Fruit fly (Drosophila melanogaster) whole organism, embryonic: ENCODE data around the gene Oatp33Eb.

Experiments
- Aef1 ChIP-seq: fragments of 200-800 bp; sonication (Bioruptor generic); IDR thresholded peaks from 3 replicates; pipeline ENCODE4 v1.3.6; 2022; ENCODE audit warnings: missing biosample characterization, missing genetic modification characterization
- Blimp-1 ChIP-seq: fragments of 200-800 bp; sonication (Bioruptor generic); optimal IDR thresholded peaks from 3 replicates; lab custom pipeline; 2018; ENCODE audit warnings: missing biosample characterization, missing genetic modification characterization, mild to moderate bottlenecking, moderate library complexity, missing genetic modification reagents
- CG10267 ChIP-seq: fragments of 200-800 bp; sonication (Bioruptor generic); optimal IDR thresholded peaks from 2 replicates; lab custom pipeline; 2018; ENCODE audit warnings: missing biosample characterization, mild to moderate bottlenecking, missing genetic modification characterization, moderate library complexity
- CG10979 ChIP-seq: fragments of 200-800 bp; sonication (Bioruptor generic); optimal IDR thresholded peaks from 2 replicates; lab custom pipeline; 2018; ENCODE audit warnings: missing biosample characterization, mild to moderate bottlenecking, missing genetic modification characterization, moderate library complexity
- CG11456 ChIP-seq: fragments of 200-800 bp; sonication (Bioruptor generic); IDR thresholded peaks from 3 replicates; pipeline ENCODE4 v1.3.6; 2022; ENCODE audit warnings: missing biosample characterization, missing genetic modification characterization
- CG11504 ChIP-seq: fragments of 200-800 bp; sonication (Bioruptor generic); optimal IDR thresholded peaks from 3 replicates; lab custom pipeline; 2019; ENCODE audit warnings: missing biosample characterization, mild to moderate bottlenecking, missing genetic modification characterization, moderate library complexity
- CG12942 ChIP-seq: fragments of 200-800 bp; sonication (Bioruptor generic); optimal IDR thresholded peaks from 3 replicates; lab custom pipeline; 2016; ENCODE audit warnings: missing biosample characterization, missing genetic modification characterization
- CG14965 ChIP-seq: fragments of 200-800 bp; sonication (Bioruptor generic); optimal IDR thresholded peaks from 2 replicates; lab custom pipeline; 2016; ENCODE audit warnings: missing biosample characterization, missing genetic modification characterization, borderline replicate concordance
- CG15011 ChIP-seq: fragments of 200-800 bp; sonication (Bioruptor generic); optimal IDR thresholded peaks from 3 replicates; lab custom pipeline; 2018; ENCODE audit warnings: missing biosample characterization, mild to moderate bottlenecking, missing genetic modification characterization
- CG15514 ChIP-seq: fragments of 200-800 bp; sonication (Bioruptor generic); optimal IDR thresholded peaks from 3 replicates; lab custom pipeline; 2017; ENCODE audit warnings: missing biosample characterization, missing genetic modification characterization, mild to moderate bottlenecking, moderate library complexity, missing genetic modification reagents
- CG17359 ChIP-seq: fragments of 200-800 bp; sonication (Bioruptor generic); optimal IDR thresholded peaks from 3 replicates; lab custom pipeline; 2018; ENCODE audit warnings: missing biosample characterization, mild to moderate bottlenecking, missing genetic modification characterization, moderate library complexity
- CG17361 ChIP-seq: fragments of 200-800 bp; sonication (Bioruptor generic); IDR thresholded peaks from 3 replicates; pipeline ENCODE4 v1.3.6; 2022; ENCODE audit warnings: missing biosample characterization, missing genetic modification characterization
- CG17829 ChIP-seq: fragments of 200-800 bp; optimal IDR thresholded peaks from 2 replicates; lab custom pipeline; 2019; ENCODE audit warnings: missing biosample characterization, mild to moderate bottlenecking, missing genetic modification characterization, moderate library complexity
- CG18262 ChIP-seq: fragments of 200-800 bp; optimal IDR thresholded peaks from 3 replicates; lab custom pipeline; 2019; ENCODE audit warnings: missing biosample characterization, mild to moderate bottlenecking, missing genetic modification characterization, moderate library complexity
- CG2712 ChIP-seq: fragments of 200-800 bp; optimal IDR thresholded peaks from 3 replicates; lab custom pipeline; 2019; ENCODE audit warnings: missing biosample characterization, mild to moderate bottlenecking, missing genetic modification characterization, moderate library complexity
- CG6689 ChIP-seq: fragments of 200-800 bp; sonication (Bioruptor generic); IDR thresholded peaks from 2 replicates; pipeline ENCODE4 v1.3.6; 2022; ENCODE audit warnings: missing biosample characterization, missing genetic modification characterization
- CG6813 ChIP-seq: fragments of 200-800 bp; sonication (Bioruptor generic); optimal IDR thresholded peaks from 2 replicates; lab custom pipeline; 2017; ENCODE audit warnings: missing biosample characterization, missing genetic modification characterization, mild to moderate bottlenecking, moderate library complexity, missing genetic modification reagents
- CG7839 ChIP-seq: fragments of 200-800 bp; sonication (Bioruptor generic); optimal IDR thresholded peaks from 3 replicates; lab custom pipeline; 2018; ENCODE audit warnings: missing biosample characterization, mild to moderate bottlenecking, missing genetic modification characterization, moderate library complexity
- CG7928 ChIP-seq: fragments of 200-800 bp; sonication (Bioruptor generic); optimal IDR thresholded peaks from 2 replicates; lab custom pipeline; 2017; ENCODE audit warnings: missing biosample characterization, mild to moderate bottlenecking, missing genetic modification characterization
- D19A ChIP-seq: fragments of 200-800 bp; optimal IDR thresholded peaks from 3 replicates; lab custom pipeline; 2019; ENCODE audit warnings: missing biosample characterization, mild to moderate bottlenecking, missing genetic modification characterization, moderate library complexity
- Eip74EF ChIP-seq, 2 experiments: fragments of 200-800 bp in 1 of 2; fragments of >200 bp in 1 of 2; sonication (Bioruptor generic) in 1 of 2; optimal IDR thresholded peaks; 2 replicates each; lab custom pipeline; 2017 to 2019; ENCODE audit warnings: missing biosample characterization in 2 of 2, missing genetic modification characterization in 2 of 2, mild to moderate bottlenecking in 1 of 2, moderate library complexity in 1 of 2
- Hmx ChIP-seq: fragments of 200-800 bp; sonication (Bioruptor generic); optimal IDR thresholded peaks from 2 replicates; lab custom pipeline; 2016; ENCODE audit warnings: missing biosample characterization, missing genetic modification characterization
- Hr51 ChIP-seq, 2 experiments: fragments of 200-800 bp; sonication (Bioruptor generic); optimal IDR thresholded peaks; 2 replicates in 1 of 2; 3 replicates in 1 of 2; lab custom pipeline; 2016 to 2018; ENCODE audit warnings: missing biosample characterization in 2 of 2, missing genetic modification characterization in 2 of 2, mild to moderate bottlenecking in 1 of 2, moderate library complexity in 1 of 2
- Hr78 ChIP-seq, 2 experiments: fragments of 200-800 bp in 1 of 2; fragments of >200 bp in 1 of 2; sonication (Bioruptor generic) in 1 of 2; optimal IDR thresholded peaks; 2 replicates each; lab custom pipeline; 2017 to 2019; ENCODE audit warnings: missing biosample characterization in 2 of 2, missing genetic modification characterization in 2 of 2, mild to moderate bottlenecking in 1 of 2, moderate library complexity in 1 of 2
- Oli ChIP-seq: fragments of 200-800 bp; sonication (Bioruptor generic); optimal IDR thresholded peaks from 2 replicates; lab custom pipeline; 2018; ENCODE audit warnings: missing biosample characterization, mild to moderate bottlenecking, missing genetic modification characterization, moderate library complexity
- Optix ChIP-seq: fragments of 200-800 bp; sonication (Bioruptor generic); IDR thresholded peaks from 3 replicates; pipeline ENCODE4 v1.3.6; 2022; ENCODE audit warnings: missing biosample characterization, missing genetic modification characterization
- Sox100B ChIP-seq: fragments of 200-800 bp; sonication (Bioruptor generic); optimal IDR thresholded peaks from 3 replicates; lab custom pipeline; 2018; ENCODE audit warnings: missing biosample characterization, mild to moderate bottlenecking, missing genetic modification characterization
- Sox102F ChIP-seq: fragments of 200-800 bp; sonication (Bioruptor generic); optimal IDR thresholded peaks from 2 replicates; lab custom pipeline; 2018; ENCODE audit warnings: missing biosample characterization, mild to moderate bottlenecking, missing genetic modification characterization, moderate library complexity
- bsh ChIP-seq, 2 experiments: fragments of 200-800 bp; sonication (Bioruptor generic); optimal IDR thresholded peaks; 2 replicates each; lab custom pipeline; 2017 to 2018; ENCODE audit warnings: mild to moderate bottlenecking in 2 of 2, missing biosample characterization in 2 of 2, missing genetic modification characterization in 2 of 2, moderate library complexity in 1 of 2
- cwo ChIP-seq: fragments of 200-800 bp; sonication (Bioruptor generic); optimal IDR thresholded peaks from 3 replicates; lab custom pipeline; 2017; ENCODE audit warnings: missing biosample characterization, missing genetic modification characterization, mild to moderate bottlenecking, moderate library complexity, missing genetic modification reagents
- gcm ChIP-seq: fragments of 200-800 bp; sonication (Bioruptor generic); optimal IDR thresholded peaks from 2 replicates; lab custom pipeline; 2019; ENCODE audit warnings: missing biosample characterization, mild to moderate bottlenecking, missing genetic modification characterization, moderate library complexity
- gem ChIP-seq: fragments of 200-800 bp; sonication (Bioruptor generic); optimal IDR thresholded peaks from 2 replicates; lab custom pipeline; 2019; ENCODE audit warnings: missing biosample characterization, mild to moderate bottlenecking, missing genetic modification characterization, moderate library complexity
- h ChIP-seq: fragments of >200 bp; optimal IDR thresholded peaks from 2 replicates; lab custom pipeline; 2017
- hbn ChIP-seq: fragments of 200-800 bp; sonication (Bioruptor generic); IDR thresholded peaks from 2 replicates; pipeline ENCODE4 v1.3.6; 2022; ENCODE audit warnings: missing biosample characterization, missing genetic modification characterization; ENCODE audit not compliant: partially characterized antibody
- hkb ChIP-seq, 2 experiments: fragments of 200-800 bp in 1 of 2; fragments of >200 bp in 1 of 2; sonication (Bioruptor generic) in 1 of 2; IDR thresholded peaks in 1 of 2; optimal IDR thresholded peaks in 1 of 2; 2 replicates each; pipeline versions ENCODE4 v1.3.6 to Lab custom; 2017 to 2022; ENCODE audit warnings: missing biosample characterization in 1 of 2, missing genetic modification characterization in 1 of 2
- kay ChIP-seq: fragments of 200-800 bp; sonication (Bioruptor generic); optimal IDR thresholded peaks from 2 replicates; lab custom pipeline; 2016; ENCODE audit warnings: missing biosample characterization, missing genetic modification characterization
- lbe ChIP-seq: fragments of 200-800 bp; sonication (Bioruptor generic); optimal IDR thresholded peaks from 2 replicates; lab custom pipeline; 2016; ENCODE audit warnings: missing biosample characterization, mild to moderate bottlenecking, missing genetic modification characterization
- pan ChIP-seq, 4 experiments: fragments of >200 bp in 3 of 4; fragments of 200-800 bp in 1 of 4; sonication (Bioruptor generic) in 1 of 4; optimal IDR thresholded peaks in 3 of 4; IDR thresholded peaks in 1 of 4; 2 replicates each; pipeline versions ENCODE4 v1.3.6 to Lab custom; 2017 to 2022; ENCODE audit warnings: missing biosample characterization in 2 of 4, missing genetic modification characterization in 2 of 4, mixed read lengths in 1 of 4
- phol ChIP-seq: fragments of 200-800 bp; sonication (Bioruptor generic); optimal IDR thresholded peaks from 3 replicates; lab custom pipeline; 2018; ENCODE audit warnings: missing biosample characterization, mild to moderate bottlenecking, missing genetic modification characterization, moderate library complexity
- pros ChIP-seq: fragments of 200-800 bp; sonication (Bioruptor generic); optimal IDR thresholded peaks from 3 replicates; lab custom pipeline; 2019; ENCODE audit warnings: missing biosample characterization, mild to moderate bottlenecking, missing genetic modification characterization, moderate library complexity
- pzg ChIP-seq: fragments of 200-800 bp; sonication (Bioruptor generic); optimal IDR thresholded peaks from 3 replicates; lab custom pipeline; 2018; ENCODE audit warnings: missing biosample characterization, mild to moderate bottlenecking, missing genetic modification characterization, moderate library complexity
- shn ChIP-seq: fragments of 200-800 bp; sonication (Bioruptor generic); optimal IDR thresholded peaks from 3 replicates; lab custom pipeline; 2016; ENCODE audit warnings: missing biosample characterization, missing genetic modification characterization
- trem ChIP-seq: fragments of 200-800 bp; optimal IDR thresholded peaks from 3 replicates; lab custom pipeline; 2019; ENCODE audit warnings: missing biosample characterization, mild to moderate bottlenecking, missing genetic modification characterization, moderate library complexity
- ttk ChIP-seq: fragments of 200-800 bp; sonication (Bioruptor generic); IDR thresholded peaks from 2 replicates; pipeline ENCODE4 v2.1.2; 2022; ENCODE audit warnings: missing biosample characterization, missing genetic modification characterization
- twi ChIP-seq: fragments of 200-800 bp; optimal IDR thresholded peaks from 2 replicates; lab custom pipeline; 2019; ENCODE audit warnings: missing biosample characterization, mild to moderate bottlenecking, missing genetic modification characterization, moderate library complexity
- unpg ChIP-seq: fragments of 200-800 bp; sonication (Bioruptor generic); optimal IDR thresholded peaks from 3 replicates; lab custom pipeline; 2018; ENCODE audit warnings: missing biosample characterization, mild to moderate bottlenecking, missing genetic modification characterization, moderate library complexity

The Oatp33Eb gene

dm6 chr2L:12485897-12486615 lies 37.8 kb downstream of the Oatp33Eb start:
- TF ChIP-seq Optix (GFP tag; lab: Robert Waterston, UW), result 0 out of 3 replicates have a peak, but pooled peaks have one; percentile 35
- no peak for TF ChIP-seq CG6689 (GFP tag; lab: Robert Waterston, UW)
- no peak for TF ChIP-seq h (lab: Kevin White, UChicago)
- no peak for TF ChIP-seq CG14965 (GFP tag; lab: Kevin White, UChicago)
- peak; percentile 44 for TF ChIP-seq CG18262 (tag; lab: Kevin White, UChicago)
- TF ChIP-seq CG17361 (GFP tag; lab: Robert Waterston, UW), result peak; percentile 30; the same call in 1 of the 3 replicates
- TF ChIP-seq Eip74EF (GFP tag; optimal IDR thresholded peaks at IDR 0.05; lab: Kevin White, UChicago), result peak in 1 of 2 experiments; percentile 18
- no peak for TF ChIP-seq CG15514 (GFP tag; lab: Kevin White, UChicago)
- TF ChIP-seq gem (tag; lab: Kevin White, UChicago), result peak; percentile 39
- peak; percentile 15 for TF ChIP-seq CG17359 (tag; lab: Kevin White, UChicago)
- peak; percentile 1 for TF ChIP-seq CG10979 (tag; lab: Kevin White, UChicago)
- TF ChIP-seq CG7839 (tag; lab: Kevin White, UChicago), result peak; percentile 16
- peak in 1 of 2 experiments; percentile 43 for TF ChIP-seq Hr51 (GFP tag; optimal IDR thresholded peaks at IDR 0.05; lab: Kevin White, UChicago)
- peak in 1 of 2 experiments; percentile 10 for TF ChIP-seq bsh (GFP tag; optimal IDR thresholded peaks at IDR 0.05; lab: Kevin White, UChicago)
- TF ChIP-seq CG11456 (GFP tag; lab: Robert Waterston, UW), result no peak
- TF ChIP-seq gcm (GFP tag; lab: Kevin White, UChicago), result no peak
- TF ChIP-seq unpg (GFP tag; lab: Kevin White, UChicago), result peak; percentile 3
- no peak for TF ChIP-seq twi (tag; lab: Kevin White, UChicago)
- no peak for TF ChIP-seq cwo (GFP tag; lab: Kevin White, UChicago)
- no peak for TF ChIP-seq CG17829 (tag; lab: Kevin White, UChicago)
- TF ChIP-seq CG12942 (GFP tag; lab: Kevin White, UChicago), result no peak
- TF ChIP-seq Sox102F (GFP tag; lab: Kevin White, UChicago), result peak; percentile 43
- TF ChIP-seq Blimp-1 (GFP tag; lab: Kevin White, UChicago), result peak; percentile 86
- TF ChIP-seq pzg (GFP tag; lab: Kevin White, UChicago), result no peak
- peak; percentile 55 for TF ChIP-seq pros
- TF ChIP-seq Sox100B (GFP tag; lab: Kevin White, UChicago), result peak; percentile 33
- TF ChIP-seq pan (optimal IDR thresholded peaks at IDR 0.05; lab: Kevin White, UChicago), result no peak
- TF ChIP-seq pan (GFP tag; optimal IDR thresholded peaks at IDR 0.05 in 1 of 2, IDR thresholded peaks at IDR 0.05 in 1 of 2), result no peak
- TF ChIP-seq CG10267 (tag; lab: Kevin White, UChicago), result no peak
- peak; percentile 48 for TF ChIP-seq CG2712 (tag; lab: Kevin White, UChicago)
- TF ChIP-seq D19A (tag; lab: Kevin White, UChicago), result peak; percentile 93
- peak; percentile 22 for TF ChIP-seq phol (tag; lab: Kevin White, UChicago)
- TF ChIP-seq CG6813 (GFP tag; lab: Kevin White, UChicago), result no peak
- no peak for TF ChIP-seq trem (tag; lab: Kevin White, UChicago)
- no peak for TF ChIP-seq CG7928 (GFP tag; lab: Kevin White, UChicago)
- no peak for TF ChIP-seq hkb (optimal IDR thresholded peaks at IDR 0.05; lab: Kevin White, UChicago)
- TF ChIP-seq hkb (GFP tag; IDR thresholded peaks at IDR 0.05; lab: Robert Waterston, UW), result no peak
- TF ChIP-seq kay, result no peak
- no peak for TF ChIP-seq CG15011 (GFP tag; lab: Kevin White, UChicago)
- peak in 1 of 2 experiments; percentile 92 for TF ChIP-seq Hr78 (GFP tag; optimal IDR thresholded peaks at IDR 0.05; lab: Kevin White, UChicago)
- TF ChIP-seq ttk (GFP tag; lab: Robert Waterston, UW), result no peak
- TF ChIP-seq CG11504, result peak; percentile 52
- no peak for TF ChIP-seq Hmx (GFP tag; lab: Kevin White, UChicago)
- no peak for TF ChIP-seq lbe (GFP tag; lab: Kevin White, UChicago)
- no peak for TF ChIP-seq Aef1 (GFP tag; lab: Robert Waterston, UW)
- peak; percentile 10 for TF ChIP-seq Oli (tag; lab: Kevin White, UChicago)
- no peak for TF ChIP-seq hbn (GFP tag; lab: Robert Waterston, UW)
- no peak for TF ChIP-seq shn (GFP tag; lab: Kevin White, UChicago)
